Worm (Caenorhabditis elegans): ENCODE data around the gene C34C12.7.

The C34C12.7 gene

DNA sequence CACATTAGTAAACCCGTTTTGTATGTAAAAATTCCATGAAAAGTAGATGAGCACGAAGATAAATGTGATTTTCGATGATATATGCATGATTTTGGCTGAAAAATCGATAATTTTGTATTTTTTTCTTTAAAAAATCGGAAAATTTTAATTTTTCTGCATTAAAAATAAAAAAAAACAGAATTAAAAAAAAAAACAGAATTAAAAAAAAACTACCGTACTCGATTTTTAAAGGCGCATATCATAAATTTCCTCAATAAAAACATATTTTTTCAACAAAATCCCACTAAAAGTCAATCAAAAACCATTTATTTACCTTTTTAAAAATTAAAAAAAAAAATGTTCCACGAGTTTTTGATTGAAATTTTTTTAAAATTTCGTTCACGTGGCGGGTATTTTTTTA, 5.0 kb upstream of the C34C12.7 start, which contains the start of gene gly-14:
Gene gly-14 (minus strand): TSS at position 101 of the 400 bp plus-strand sequence.
- TF ChIP-seq rbr-2 (tag; optimal IDR thresholded peaks at IDR 0.05), result no peak
- TF ChIP-seq snpc-4 (tag; optimal IDR thresholded peaks at IDR 0.05), result no peak
- TF ChIP-seq F49E8.2 (tag; optimal IDR thresholded peaks at IDR 0.05; ENCODE audit: borderline replicate concordance), result no peak
- no peak for TF ChIP-seq spr-3 (GFP tag; optimal IDR thresholded peaks at IDR 0.05)
- TF ChIP-seq F37D6.2 (tag; optimal IDR thresholded peaks at IDR 0.05), result no peak
- no peak for TF ChIP-seq mep-1 (tag; optimal IDR thresholded peaks at IDR 0.05)
- no peak for TF ChIP-seq ctbp-1 (GFP tag; IDR thresholded peaks at IDR 0.05)

DNA sequence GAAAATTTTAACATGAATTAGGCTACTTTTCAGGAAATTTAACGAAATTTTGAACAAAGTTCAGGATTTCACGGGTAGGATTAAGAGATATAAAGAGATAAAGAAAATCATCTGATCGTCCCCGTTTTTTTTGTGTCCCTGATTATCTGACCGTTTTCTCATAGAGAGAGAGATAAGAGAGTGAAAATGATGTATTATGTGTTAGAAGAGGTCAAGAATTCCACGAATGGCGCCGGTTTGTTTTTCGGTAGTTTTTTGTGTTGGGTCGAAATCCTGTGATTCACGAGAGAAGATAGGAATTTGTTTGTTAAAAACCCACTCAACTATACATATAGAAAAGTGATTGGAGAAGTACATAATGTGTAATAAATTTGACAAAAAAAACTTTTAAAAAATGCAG, 1.0 kb downstream of the C34C12.7 start:
- TF ChIP-seq R02D3.7 (tag; optimal IDR thresholded peaks at IDR 0.05), result no peak

- no peak for TF ChIP-seq F10B5.3 (tag; optimal IDR thresholded peaks at IDR 0.05)
- no peak for TF ChIP-seq tag-97 (GFP tag; IDR thresholded peaks at IDR 0.05)
- TF ChIP-seq saeg-2 (GFP tag; IDR thresholded peaks at IDR 0.05), result no peak
- no peak for TF ChIP-seq fkh-10 (GFP tag; optimal IDR thresholded peaks at IDR 0.05)
- TF ChIP-seq dve-1 (tag; optimal IDR thresholded peaks at IDR 0.05; ENCODE audit: insufficient read depth), result peak; percentile 21
- no peak for TF ChIP-seq unc-130 (GFP tag; optimal IDR thresholded peaks at IDR 0.05)
- TF ChIP-seq madf-5 (GFP tag; IDR thresholded peaks at IDR 0.05), result no peak
- TF ChIP-seq lin-38 (GFP tag; IDR thresholded peaks at IDR 0.05), result no peak
- no peak for TF ChIP-seq ztf-7 (tag; optimal IDR thresholded peaks at IDR 0.05)
- TF ChIP-seq ceh-44 (GFP tag; IDR thresholded peaks at IDR 0.05), result no peak
- TF ChIP-seq mdl-1 (tag; optimal IDR thresholded peaks at IDR 0.05), result no peak
- no peak for TF ChIP-seq hmg-1.1 (GFP tag; IDR thresholded peaks at IDR 0.05)
- TF ChIP-seq nhr-42 (GFP tag; IDR thresholded peaks at IDR 0.05), result no peak
- TF ChIP-seq zfp-2 (tag; optimal IDR thresholded peaks at IDR 0.05), result no peak
- TF ChIP-seq mep-1 (tag; optimal IDR thresholded peaks at IDR 0.05), result no peak
- TF ChIP-seq rbr-2 (tag; optimal IDR thresholded peaks at IDR 0.05), result no peak
- TF ChIP-seq dpl-1 (GFP tag; optimal IDR thresholded peaks at IDR 0.05), result no peak
- no peak for TF ChIP-seq spr-3 (GFP tag; optimal IDR thresholded peaks at IDR 0.05)
- TF ChIP-seq mdt-29 (GFP tag; IDR thresholded peaks at IDR 0.05), result no peak
- TF ChIP-seq ztf-11 (tag; optimal IDR thresholded peaks at IDR 0.05), result no peak
- TF ChIP-seq F44E2.7 (GFP tag; IDR thresholded peaks at IDR 0.05), result no peak
- no peak for TF ChIP-seq set-16 (GFP tag; IDR thresholded peaks at IDR 0.05)
- TF ChIP-seq nhr-237 (tag; optimal IDR thresholded peaks at IDR 0.05), result no peak
- no peak for TF ChIP-seq daf-12 (tag; optimal IDR thresholded peaks at IDR 0.05)
- no peak for TF ChIP-seq Y5F2A.4 (GFP tag; optimal IDR thresholded peaks at IDR 0.05)
- no peak for TF ChIP-seq R02D3.7 (tag; optimal IDR thresholded peaks at IDR 0.05)
- no peak for TF ChIP-seq php-3 (GFP tag; IDR thresholded peaks at IDR 0.05)
- TF ChIP-seq nhr-28 (tag; optimal IDR thresholded peaks at IDR 0.05), result peak; percentile 71
- 0 out of 2 replicates have a peak, but pooled peaks have one; percentile 9 for TF ChIP-seq dmd-6 (GFP tag; IDR thresholded peaks at IDR 0.05)
- no peak for TF ChIP-seq ceh-62 (tag; optimal IDR thresholded peaks at IDR 0.05)
- no peak for TF ChIP-seq arid-1 (GFP tag; conservative IDR thresholded peaks at IDR 0.05)
- no peak for TF ChIP-seq ZK546.5 (tag; optimal IDR thresholded peaks at IDR 0.05)
- no peak for TF ChIP-seq duxl-1 (tag; optimal IDR thresholded peaks at IDR 0.05; ENCODE audit: poor library complexity)
- TF ChIP-seq lin-39 (tag; optimal IDR thresholded peaks at IDR 0.05), result no peak
- TF ChIP-seq nhr-77 (tag; optimal IDR thresholded peaks at IDR 0.05), result no peak
- TF ChIP-seq tra-1 (GFP tag; IDR thresholded peaks at IDR 0.05), result 0 out of 2 replicates have a peak, but pooled peaks have one; percentile 31
- no peak for TF ChIP-seq snpc-4 (tag; optimal IDR thresholded peaks at IDR 0.05)
- no peak for TF ChIP-seq ZK337.2 (GFP tag; IDR thresholded peaks at IDR 0.05)
- peak in 1 of 2 experiments; percentile 12 for TF ChIP-seq lsy-2 (tag; optimal IDR thresholded peaks at IDR 0.05)
- peak; percentile 1 for TF ChIP-seq nhr-48 (tag; optimal IDR thresholded peaks at IDR 0.05)
- no peak for TF ChIP-seq nhr-6 (tag; optimal IDR thresholded peaks at IDR 0.05)
- TF ChIP-seq ctbp-1 (GFP tag; IDR thresholded peaks at IDR 0.05), result no peak
- no peak for TF ChIP-seq nhr-41 (GFP tag; IDR thresholded peaks at IDR 0.05)
Measured at ce11 chrIII:3486055-3486454, 2.1 kb downstream of the C34C12.7 start.
